Fruit fly (Drosophila melanogaster) whole organism: ENCODE results near the gene CG4069.

Source experiments
- CG8478 ChIP-seq: fragments of >200 bp; optimal IDR thresholded peaks from 2 replicates; lab custom pipeline; 2018; ENCODE audit warnings: inconsistent platforms
- pan ChIP-seq: fragments of >200 bp; optimal IDR thresholded peaks from 2 replicates; lab custom pipeline; 2017

- TF ChIP-seq pan (lab: Kevin White, UChicago) (no peak), CG8478 (lab: Kevin White, UChicago) (no peak)
These were observed 50.9 kb downstream of the CG4069 start for dm6 chr3L:12486175-12486574.
